Worm (Caenorhabditis elegans) whole organism, L2 larva: Measurements from ENCODE around the gene tnt-2.

Experiments used
- ceh-82 ChIP-seq: fragments of 150-350 bp; optimal IDR thresholded peaks from 2 replicates; lab custom pipeline; 2014; ENCODE audit warnings: missing biosample characterization, missing genetic modification characterization
- crh-2 ChIP-seq: sonication (generic microtip); optimal IDR thresholded peaks from 2 replicates; lab custom pipeline; 2017; ENCODE audit warnings: missing biosample characterization, missing genetic modification characterization
- fos-1 ChIP-seq: fragments of 150-350 bp; optimal IDR thresholded peaks from 2 replicates; lab custom pipeline; 2014; ENCODE audit warnings: missing biosample characterization, missing genetic modification characterization
- nhr-11 ChIP-seq: fragments of 150-350 bp; optimal IDR thresholded peaks from 2 replicates; lab custom pipeline; 2014; ENCODE audit warnings: missing biosample characterization, missing genetic modification characterization
- nhr-77 ChIP-seq: fragments of 150-350 bp; optimal IDR thresholded peaks from 2 replicates; lab custom pipeline; 2014; ENCODE audit warnings: missing biosample characterization, missing genetic modification characterization
- skn-1 ChIP-seq: sonication (generic microtip); optimal IDR thresholded peaks from 2 replicates; lab custom pipeline; 2017; ENCODE audit warnings: missing biosample characterization, missing genetic modification characterization
- snpc-4 ChIP-seq: fragments of 150-350 bp; optimal IDR thresholded peaks from 2 replicates; lab custom pipeline; 2014; ENCODE audit warnings: missing biosample characterization, missing genetic modification characterization
- unc-62 ChIP-seq: fragments of 150-350 bp; optimal IDR thresholded peaks from 2 replicates; lab custom pipeline; 2014; ENCODE audit warnings: missing biosample characterization, missing genetic modification reagents, missing genetic modification characterization

ce11 chrX:8741629-8742170, 18.4 kb upstream of the tnt-2 start:
- TF ChIP-seq crh-2 (tag; lab: Kevin White, UChicago) (no peak), snpc-4 (tag; lab: Kevin White, UChicago) (peak; percentile 1), ceh-82 (tag; lab: Kevin White, UChicago) (no peak), nhr-77 (tag; lab: Kevin White, UChicago) (no peak), fos-1 (tag; lab: Kevin White, UChicago) (no peak), nhr-11 (tag; lab: Kevin White, UChicago) (no peak), skn-1 (tag; lab: Kevin White, UChicago) (no peak), unc-62 (no peak)
